2 fruit fly cellular contexts compared by ENCODE assay signal in genomic region chrX:14026712-14027111, dm6.
A peak's percentile ranks its signal among the peaks of the same experiment; 100 is the strongest.
TF ChIP-seq lines count a peak whose summit lies in the region.

No protein-coding gene starts in this region.

- TF ChIP-seq CTCF in whole organism, embryonic (GFP tag; optimal IDR thresholded peaks at IDR 0.05; lab: Kevin White, UChicago) = no peak

TF ChIP-seq in whole organism, embryonic, 481 proteins besides CTCF, POLR2A, EP300 and RAD21:
- TF ChIP-seq CHES-1-like (GFP tag; optimal IDR thresholded peaks at IDR 0.05; lab: Kevin White, UChicago) (no peak), prd (optimal IDR thresholded peaks at IDR 0.05; lab: Kevin White, UChicago) (no peak), prd (GFP tag; IDR thresholded peaks at IDR 0.05; lab: Robert Waterston, UW) (no peak), gem (tag; optimal IDR thresholded peaks at IDR 0.05; lab: Kevin White, UChicago) (peak; percentile 40), Meics (GFP tag; optimal IDR thresholded peaks at IDR 0.05; lab: Kevin White, UChicago) (peak; percentile 25), dmrt99B (tag; optimal IDR thresholded peaks at IDR 0.05; lab: Kevin White, UChicago) (peak; percentile 35), bcd (GFP tag; optimal IDR thresholded peaks at IDR 0.05; lab: Kevin White, UChicago) (peak; percentile 8), jigr1 (GFP tag; IDR thresholded peaks at IDR 0.05; lab: Robert Waterston, UW) (no peak), Hmr (GFP tag; optimal IDR thresholded peaks at IDR 0.05; lab: Kevin White, UChicago) (peak; percentile 40), Oaz (GFP tag; IDR thresholded peaks at IDR 0.05; lab: Robert Waterston, UW) (no peak), CG1647 (GFP tag; optimal IDR thresholded peaks at IDR 0.05; lab: Kevin White, UChicago) (no peak), Opbp (GFP tag; IDR thresholded peaks at IDR 0.05; lab: Robert Waterston, UW; ENCODE audit: partially characterized antibody) (no peak), CG11504 (tag; optimal IDR thresholded peaks at IDR 0.05; lab: Kevin White, UChicago) (peak; percentile 55), lilli (GFP tag; optimal IDR thresholded peaks at IDR 0.05; lab: Kevin White, UChicago) (no peak), br (optimal IDR thresholded peaks at IDR 0.05; lab: Kevin White, UChicago) (no peak), CG17361 (GFP tag; IDR thresholded peaks at IDR 0.05; lab: Robert Waterston, UW) (0 out of 3 replicates have a peak, but pooled peaks have one; percentile 19), CG7839 (tag; optimal IDR thresholded peaks at IDR 0.05; lab: Kevin White, UChicago) (peak; percentile 45), D19A (tag; optimal IDR thresholded peaks at IDR 0.05; lab: Kevin White, UChicago) (peak; percentile 61), z (GFP tag; IDR thresholded peaks at IDR 0.05; lab: Robert Waterston, UW) (no peak), CoRest (tag; optimal IDR thresholded peaks at IDR 0.05; lab: Kevin White, UChicago) (peak; percentile 1), grau (tag; optimal IDR thresholded peaks at IDR 0.05; lab: Kevin White, UChicago) (peak; percentile 20), CG15601 (tag; optimal IDR thresholded peaks at IDR 0.05; lab: Kevin White, UChicago) (no peak), Ptx1 (GFP tag; IDR thresholded peaks at IDR 0.05; lab: Robert Waterston, UW) (0 out of 2 replicates have a peak, but pooled peaks have one; percentile 6), CG2678 (tag; optimal IDR thresholded peaks at IDR 0.05; lab: Kevin White, UChicago) (peak; percentile 36), CG18011 (GFP tag; optimal IDR thresholded peaks at IDR 0.05; lab: Kevin White, UChicago) (no peak), CG15269 (tag; optimal IDR thresholded peaks at IDR 0.05; lab: Kevin White, UChicago) (peak; percentile 4), CG10462 (GFP tag; optimal IDR thresholded peaks at IDR 0.05; lab: Kevin White, UChicago) (no peak), Sox100B (GFP tag; optimal IDR thresholded peaks at IDR 0.05; lab: Kevin White, UChicago) (no peak), CG18599 (GFP tag; optimal IDR thresholded peaks at IDR 0.05; lab: Kevin White, UChicago) (peak; percentile 20), CG7556 (GFP tag; optimal IDR thresholded peaks at IDR 0.05; lab: Kevin White, UChicago) (peak; percentile 21), Deaf1 (tag; optimal IDR thresholded peaks at IDR 0.05; lab: Kevin White, UChicago) (no peak), Hr3 (GFP tag; optimal IDR thresholded peaks at IDR 0.05; lab: Kevin White, UChicago) (no peak), Dll (GFP tag; IDR thresholded peaks at IDR 0.05; lab: Robert Waterston, UW; ENCODE audit: partially characterized antibody) (no peak), Hsf (GFP tag; optimal IDR thresholded peaks at IDR 0.05; lab: Kevin White, UChicago) (no peak), pros (GFP tag; optimal IDR thresholded peaks at IDR 0.05; lab: Kevin White, UChicago) (no peak), jing (GFP tag; optimal IDR thresholded peaks at IDR 0.05; lab: Kevin White, UChicago) (no peak), Lpt (GFP tag; optimal IDR thresholded peaks at IDR 0.05; lab: Kevin White, UChicago) (no peak), Vsx1 (GFP tag; optimal IDR thresholded peaks at IDR 0.05; lab: Kevin White, UChicago) (no peak), tio (GFP tag; optimal IDR thresholded peaks at IDR 0.05; lab: Kevin White, UChicago) (no peak)

TF ChIP-seq in whole organism, pupa, 21 proteins besides CTCF, POLR2A, EP300 and RAD21:
- TF ChIP-seq EcR (GFP tag; optimal IDR thresholded peaks at IDR 0.05; lab: Kevin White, UChicago) (peak; percentile 17), Snoo (tag; optimal IDR thresholded peaks at IDR 0.05; lab: Kevin White, UChicago) (no peak), Pif1A (GFP tag; optimal IDR thresholded peaks at IDR 0.05; lab: Kevin White, UChicago) (no peak)
TF ChIP-seq in whole organism, pupa: peak in this region for 1.
